Fruit fly (Drosophila melanogaster) whole organism: ENCODE data around the gene CG10283.

Source experiments
- CG8478 ChIP-seq: fragments of >200 bp; optimal IDR thresholded peaks from 2 replicates; lab custom pipeline; 2018; ENCODE audit warnings: inconsistent platforms
- Dll ChIP-seq: fragments of >200 bp; optimal IDR thresholded peaks from 2 replicates; lab custom pipeline; 2017
- pan ChIP-seq: fragments of >200 bp; optimal IDR thresholded peaks from 2 replicates; lab custom pipeline; 2017
- psq ChIP-seq: fragments of >200 bp; optimal IDR thresholded peaks from 2 replicates; lab custom pipeline; 2017
- usp ChIP-seq: fragments of >200 bp; optimal IDR thresholded peaks from 2 replicates; lab custom pipeline; 2017; ENCODE audit warnings: missing biosample characterization, missing genetic modification characterization, mixed read lengths

dm6 chr2L:18499900-18500299 is 15.6 kb upstream of the CG10283 start:
- no peak for TF ChIP-seq CG8478 (lab: Kevin White, UChicago)
- no peak for TF ChIP-seq Dll
- no peak for TF ChIP-seq psq
- no peak for TF ChIP-seq usp (GFP tag; lab: Kevin White, UChicago)
- TF ChIP-seq pan (lab: Kevin White, UChicago), result no peak
